Fruit fly (Drosophila melanogaster) whole organism, embryonic: ENCODE measurements around the gene CG9717.

Experiments
- ATbp ChIP-seq: fragments of 200-800 bp; sonication (Bioruptor generic); optimal IDR thresholded peaks from 2 replicates; lab custom pipeline; 2017; ENCODE audit warnings: missing biosample characterization, mild to moderate bottlenecking, missing genetic modification characterization, missing genetic modification reagents
- Asciz ChIP-seq: fragments of 200-800 bp; sonication (Bioruptor generic); optimal IDR thresholded peaks from 2 replicates; lab custom pipeline; 2017; ENCODE audit warnings: missing biosample characterization, mild to moderate bottlenecking, missing genetic modification characterization, missing genetic modification reagents
- CG11085 ChIP-seq: fragments of 200-800 bp; sonication (Bioruptor generic); IDR thresholded peaks from 2 replicates; pipeline ENCODE4 v1.3.6; 2022; ENCODE audit warnings: missing biosample characterization, missing genetic modification characterization
- CG11398 ChIP-seq: fragments of 200-800 bp; sonication (Bioruptor generic); optimal IDR thresholded peaks from 2 replicates; lab custom pipeline; 2016; ENCODE audit warnings: missing biosample characterization, missing genetic modification characterization
- CG11695 ChIP-seq: fragments of 200-800 bp; sonication (Bioruptor generic); IDR thresholded peaks from 3 replicates; pipeline ENCODE4 v1.3.6; 2022; ENCODE audit warnings: missing biosample characterization, missing genetic modification characterization
- CG13296 ChIP-seq: fragments of 200-800 bp; sonication (Bioruptor generic); optimal IDR thresholded peaks from 3 replicates; lab custom pipeline; 2018; ENCODE audit warnings: missing biosample characterization, mild to moderate bottlenecking, missing genetic modification characterization
- CG14965 ChIP-seq: fragments of 200-800 bp; sonication (Bioruptor generic); optimal IDR thresholded peaks from 2 replicates; lab custom pipeline; 2016; ENCODE audit warnings: missing biosample characterization, missing genetic modification characterization, borderline replicate concordance
- CG15269 ChIP-seq: fragments of 200-800 bp; sonication (Bioruptor generic); optimal IDR thresholded peaks from 2 replicates; lab custom pipeline; 2018; ENCODE audit warnings: missing biosample characterization, mild to moderate bottlenecking, missing genetic modification characterization, moderate library complexity
- CG16863 ChIP-seq: fragments of 200-800 bp; sonication (Bioruptor generic); optimal IDR thresholded peaks from 3 replicates; lab custom pipeline; 2016; ENCODE audit warnings: missing biosample characterization, missing genetic modification characterization
- CG17385 ChIP-seq: fragments of 200-800 bp; sonication (Bioruptor generic); optimal IDR thresholded peaks from 3 replicates; lab custom pipeline; 2018; ENCODE audit warnings: missing biosample characterization, mild to moderate bottlenecking, missing genetic modification characterization
- CG17829 ChIP-seq: fragments of 200-800 bp; optimal IDR thresholded peaks from 2 replicates; lab custom pipeline; 2019; ENCODE audit warnings: missing biosample characterization, mild to moderate bottlenecking, missing genetic modification characterization, moderate library complexity
- CG18476 ChIP-seq: fragments of 200-800 bp; sonication (Bioruptor generic); optimal IDR thresholded peaks from 2 replicates; lab custom pipeline; 2016; ENCODE audit warnings: missing biosample characterization, mild to moderate bottlenecking, missing genetic modification characterization
- CG30403 ChIP-seq: fragments of 200-800 bp; sonication (Bioruptor generic); optimal IDR thresholded peaks from 3 replicates; lab custom pipeline; 2016; ENCODE audit warnings: missing biosample characterization, missing genetic modification characterization
- CG32532 ChIP-seq: fragments of 200-800 bp; sonication (Bioruptor generic); IDR thresholded peaks from 2 replicates; pipeline ENCODE4 v1.3.6; 2022; ENCODE audit warnings: missing biosample characterization, missing genetic modification characterization
- CG42726 ChIP-seq: fragments of 200-800 bp; sonication (Bioruptor generic); IDR thresholded peaks from 2 replicates; pipeline ENCODE4 v1.3.6; 2022; ENCODE audit warnings: missing biosample characterization, missing genetic modification characterization; ENCODE audit not compliant: partially characterized antibody
- CG4328 ChIP-seq: fragments of 200-800 bp; sonication (Bioruptor generic); optimal IDR thresholded peaks from 3 replicates; lab custom pipeline; 2017; ENCODE audit warnings: missing biosample characterization, missing genetic modification reagents, missing genetic modification characterization
- CG4424 ChIP-seq: fragments of 200-800 bp; sonication (Bioruptor generic); optimal IDR thresholded peaks from 3 replicates; lab custom pipeline; 2016; ENCODE audit warnings: missing biosample characterization, missing genetic modification characterization
- CG6813 ChIP-seq: fragments of 200-800 bp; sonication (Bioruptor generic); optimal IDR thresholded peaks from 2 replicates; lab custom pipeline; 2017; ENCODE audit warnings: missing biosample characterization, missing genetic modification characterization, mild to moderate bottlenecking, moderate library complexity, missing genetic modification reagents
- CG7928 ChIP-seq: fragments of 200-800 bp; sonication (Bioruptor generic); optimal IDR thresholded peaks from 2 replicates; lab custom pipeline; 2017; ENCODE audit warnings: missing biosample characterization, mild to moderate bottlenecking, missing genetic modification characterization
- CG8388 ChIP-seq: fragments of 200-800 bp; sonication (Bioruptor generic); optimal IDR thresholded peaks from 2 replicates; lab custom pipeline; 2019; ENCODE audit warnings: missing biosample characterization, mild to moderate bottlenecking, missing genetic modification characterization, moderate library complexity
- CG9876 ChIP-seq: fragments of 200-800 bp; sonication (Bioruptor generic); optimal IDR thresholded peaks from 2 replicates; lab custom pipeline; 2016; ENCODE audit warnings: missing biosample characterization, missing genetic modification characterization
- CkIIα-i1 ChIP-seq: fragments of 200-800 bp; sonication (Bioruptor generic); IDR thresholded peaks from 2 replicates; pipeline ENCODE4 v1.3.6; 2022; ENCODE audit warnings: missing biosample characterization, missing genetic modification characterization
- Dbx ChIP-seq: fragments of 200-800 bp; sonication (Bioruptor generic); IDR thresholded peaks from 3 replicates; pipeline ENCODE4 v1.3.6; 2022; ENCODE audit warnings: missing biosample characterization, missing genetic modification characterization
- Doc2 ChIP-seq: fragments of 200-800 bp; sonication (Bioruptor generic); IDR thresholded peaks from 2 replicates; pipeline ENCODE4 v1.3.6; 2022; ENCODE audit warnings: missing biosample characterization, missing genetic modification characterization
- Doc3 ChIP-seq: fragments of 200-800 bp; sonication (Bioruptor generic); IDR thresholded peaks from 3 replicates; pipeline ENCODE4 v1.3.6; 2022; ENCODE audit warnings: missing biosample characterization, missing genetic modification characterization; ENCODE audit not compliant: partially characterized antibody
- Elba2 ChIP-seq: fragments of 200-800 bp; sonication (Bioruptor generic); optimal IDR thresholded peaks from 3 replicates; lab custom pipeline; 2016; ENCODE audit warnings: missing biosample characterization, missing genetic modification characterization
- Ets97D ChIP-seq: fragments of 200-800 bp; sonication (Bioruptor generic); optimal IDR thresholded peaks from 3 replicates; lab custom pipeline; 2016; ENCODE audit warnings: missing biosample characterization, missing genetic modification characterization
- Jarid2 ChIP-seq: fragments of 200-800 bp; sonication (Bioruptor generic); optimal IDR thresholded peaks from 3 replicates; lab custom pipeline; 2017; ENCODE audit warnings: mild to moderate bottlenecking, missing biosample characterization, missing genetic modification reagents, missing genetic modification characterization
- Nf-YA ChIP-seq: fragments of 200-800 bp; sonication (Bioruptor generic); IDR thresholded peaks from 2 replicates; pipeline ENCODE4 v1.3.6; 2022; ENCODE audit warnings: missing biosample characterization, missing genetic modification characterization
- Opbp ChIP-seq: fragments of 200-800 bp; sonication (Bioruptor generic); IDR thresholded peaks from 3 replicates; pipeline ENCODE4 v1.3.6; 2022; ENCODE audit warnings: missing biosample characterization, missing genetic modification characterization; ENCODE audit not compliant: partially characterized antibody
- Taf1 ChIP-seq: fragments of 200-800 bp; sonication (Bioruptor generic); IDR thresholded peaks from 2 replicates; pipeline ENCODE4 v1.3.6; 2022; ENCODE audit warnings: missing biosample characterization, missing genetic modification characterization
- Xbp1 ChIP-seq: fragments of 200-800 bp; sonication (Bioruptor generic); optimal IDR thresholded peaks from 3 replicates; lab custom pipeline; 2016; ENCODE audit warnings: missing biosample characterization, mild to moderate bottlenecking, missing genetic modification characterization
- amos ChIP-seq: fragments of 200-800 bp; sonication (Bioruptor generic); IDR thresholded peaks from 2 replicates; pipeline ENCODE4 v1.3.6; 2022; ENCODE audit warnings: missing biosample characterization, missing genetic modification characterization; ENCODE audit not compliant: partially characterized antibody
- ase ChIP-seq: fragments of 200-800 bp; sonication (Bioruptor generic); IDR thresholded peaks from 3 replicates; pipeline ENCODE4 v1.3.6; 2022; ENCODE audit warnings: missing biosample characterization, missing genetic modification characterization
- bab2 ChIP-seq: fragments of 200-800 bp; sonication (Bioruptor generic); optimal IDR thresholded peaks from 2 replicates; lab custom pipeline; 2016; ENCODE audit warnings: missing biosample characterization, missing genetic modification characterization
- da ChIP-seq: fragments of 200-800 bp; sonication (Bioruptor generic); optimal IDR thresholded peaks from 2 replicates; lab custom pipeline; 2016; ENCODE audit warnings: missing biosample characterization, missing genetic modification characterization
- dan ChIP-seq: fragments of 200-800 bp; sonication (Bioruptor generic); IDR thresholded peaks from 2 replicates; pipeline ENCODE4 v1.3.6; 2022; ENCODE audit warnings: missing biosample characterization, missing genetic modification characterization
- dmrt11E ChIP-seq: fragments of 200-800 bp; sonication (Bioruptor generic); optimal IDR thresholded peaks from 3 replicates; lab custom pipeline; 2018; ENCODE audit warnings: missing biosample characterization, mild to moderate bottlenecking, missing genetic modification characterization, moderate library complexity
- en ChIP-seq: fragments of 200-800 bp; sonication (Bioruptor generic); optimal IDR thresholded peaks from 2 replicates; lab custom pipeline; 2016; ENCODE audit warnings: missing biosample characterization, missing genetic modification characterization
- eyg ChIP-seq: fragments of 200-800 bp; sonication (Bioruptor generic); optimal IDR thresholded peaks from 3 replicates; lab custom pipeline; 2016; ENCODE audit warnings: missing biosample characterization, missing genetic modification characterization
- fd96Cb ChIP-seq: fragments of 200-800 bp; sonication (Bioruptor generic); optimal IDR thresholded peaks from 2 replicates; lab custom pipeline; 2018; ENCODE audit warnings: missing biosample characterization, mild to moderate bottlenecking, missing genetic modification characterization, moderate library complexity
- jigr1 ChIP-seq: fragments of 200-800 bp; sonication (Bioruptor generic); IDR thresholded peaks from 3 replicates; pipeline ENCODE4 v1.3.6; 2022; ENCODE audit warnings: missing biosample characterization, missing genetic modification characterization
- jing ChIP-seq: fragments of 200-800 bp; sonication (Bioruptor generic); optimal IDR thresholded peaks from 2 replicates; lab custom pipeline; 2018; ENCODE audit warnings: missing biosample characterization, mild to moderate bottlenecking, missing genetic modification characterization
- kay ChIP-seq: fragments of 200-800 bp; sonication (Bioruptor generic); optimal IDR thresholded peaks from 2 replicates; lab custom pipeline; 2016; ENCODE audit warnings: missing biosample characterization, missing genetic modification characterization
- nom ChIP-seq: fragments of 200-800 bp; sonication (Bioruptor generic); optimal IDR thresholded peaks from 2 replicates; lab custom pipeline; 2017; ENCODE audit warnings: missing biosample characterization, missing genetic modification characterization, mild to moderate bottlenecking, moderate library complexity, missing genetic modification reagents
- pzg ChIP-seq: fragments of 200-800 bp; sonication (Bioruptor generic); optimal IDR thresholded peaks from 3 replicates; lab custom pipeline; 2018; ENCODE audit warnings: missing biosample characterization, mild to moderate bottlenecking, missing genetic modification characterization, moderate library complexity
- so ChIP-seq: fragments of 200-800 bp; sonication (Bioruptor generic); IDR thresholded peaks from 3 replicates; pipeline ENCODE4 v1.3.6; 2022; ENCODE audit warnings: missing biosample characterization, missing genetic modification characterization
- ssp ChIP-seq: fragments of 200-800 bp; sonication (Bioruptor generic); IDR thresholded peaks from 2 replicates; pipeline ENCODE4 v1.3.6; 2022; ENCODE audit warnings: missing biosample characterization, missing genetic modification characterization
- wdn ChIP-seq: fragments of 200-800 bp; sonication (Bioruptor generic); IDR thresholded peaks from 2 replicates; pipeline ENCODE4 v1.3.6; 2022; ENCODE audit warnings: missing biosample characterization, missing genetic modification characterization
- yki ChIP-seq: fragments of >200 bp; optimal IDR thresholded peaks from 3 replicates; lab custom pipeline; 2018

The CG9717 gene

DNA sequence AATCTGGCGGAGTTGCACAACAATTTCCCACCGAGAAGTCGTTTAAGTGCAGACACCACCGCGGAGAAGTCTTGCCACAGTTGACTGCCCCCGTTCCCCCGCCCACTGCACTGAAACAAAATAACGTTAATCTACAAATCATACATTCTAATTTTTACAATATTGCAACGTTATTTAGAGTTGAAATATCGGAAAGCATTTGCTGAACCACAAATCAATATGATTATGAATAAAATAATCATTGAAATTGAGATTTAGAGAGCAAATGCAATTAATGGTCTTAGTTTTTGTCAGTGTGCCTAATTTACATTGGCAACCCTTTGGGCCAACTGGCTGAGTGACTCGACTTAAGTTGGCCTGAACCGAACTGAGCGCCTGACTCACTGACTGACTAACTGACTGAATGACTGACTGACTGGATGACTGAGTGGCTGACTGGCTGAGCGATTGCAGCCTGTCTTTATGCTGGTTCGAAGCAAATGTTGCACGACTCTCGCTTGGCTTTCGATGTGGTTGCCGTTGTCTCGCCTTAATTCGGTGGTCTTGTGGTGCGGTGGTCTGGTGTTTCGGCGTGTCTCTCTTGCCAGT, 16.5 kb downstream of the CG9717 start (continued):
- peak; percentile 41 for TF ChIP-seq nom (GFP tag; lab: Kevin White, UChicago)
- TF ChIP-seq Jarid2 (GFP tag; lab: Kevin White, UChicago), result no peak
- no peak for TF ChIP-seq CG14965 (GFP tag; lab: Kevin White, UChicago)
- TF ChIP-seq dan (GFP tag; lab: Robert Waterston, UW), result 0 out of 2 replicates have a peak, but pooled peaks have one; percentile 31
- no peak for TF ChIP-seq Taf1 (GFP tag; lab: Robert Waterston, UW)
- TF ChIP-seq CG8388 (GFP tag; lab: Kevin White, UChicago), result peak; percentile 86
- TF ChIP-seq CG7928 (GFP tag; lab: Kevin White, UChicago), result no peak
- TF ChIP-seq Nf-YA, result peak; percentile 73
- TF ChIP-seq Opbp, result no peak
- TF ChIP-seq CG16863, result peak; percentile 70
- TF ChIP-seq ssp (GFP tag; lab: Robert Waterston, UW), result peak; percentile 61; the same call in 1 of the 2 replicates
- TF ChIP-seq CG9876, result no peak
- TF ChIP-seq so (GFP tag; lab: Robert Waterston, UW), result peak; percentile 83; the same call in 2 of the 3 replicates
- peak; percentile 66 for TF ChIP-seq en (GFP tag; lab: Kevin White, UChicago)
- peak; percentile 64; the same call in 1 of the 2 replicates for TF ChIP-seq CG32532 (GFP tag; lab: Robert Waterston, UW)
- peak; percentile 78 for TF ChIP-seq CG11695
- TF ChIP-seq CkIIα-i1, result no peak
- TF ChIP-seq Dbx (GFP tag; lab: Robert Waterston, UW), result 0 out of 3 replicates have a peak, but pooled peaks have one; percentile 19
- peak; percentile 85 for TF ChIP-seq fd96Cb (tag; lab: Kevin White, UChicago)
- TF ChIP-seq jing (GFP tag; lab: Kevin White, UChicago), result peak; percentile 71
- peak; percentile 76 for TF ChIP-seq CG17385 (GFP tag; lab: Kevin White, UChicago)
- no peak for TF ChIP-seq da (GFP tag; lab: Kevin White, UChicago)
- no peak for TF ChIP-seq Elba2
- peak; percentile 45 for TF ChIP-seq kay (GFP tag; lab: Kevin White, UChicago)
- no peak for TF ChIP-seq CG42726
- TF ChIP-seq wdn (GFP tag; lab: Robert Waterston, UW), result 0 out of 2 replicates have a peak, but pooled peaks have one; percentile 13
- TF ChIP-seq CG6813 (GFP tag; lab: Kevin White, UChicago), result peak; percentile 51
- peak; percentile 82 for TF ChIP-seq Xbp1
- TF ChIP-seq eyg (GFP tag; lab: Kevin White, UChicago), result peak; percentile 13
- 0 out of 3 replicates have a peak, but pooled peaks have one; percentile 35 for TF ChIP-seq jigr1 (GFP tag; lab: Robert Waterston, UW)
- TF ChIP-seq CG4424, result peak; percentile 84
- TF ChIP-seq ase (GFP tag; lab: Robert Waterston, UW), result peak; percentile 81
- no peak for TF ChIP-seq Ets97D
- TF ChIP-seq Asciz, result peak; percentile 78
- TF ChIP-seq CG13296, result peak; percentile 57
- TF ChIP-seq bab2 (GFP tag; lab: Kevin White, UChicago), result peak; percentile 57
- TF ChIP-seq CG4328, result no peak
- peak; percentile 87 for TF ChIP-seq CG17829 (tag; lab: Kevin White, UChicago)
- TF ChIP-seq CG15269 (tag; lab: Kevin White, UChicago), result peak; percentile 86
- TF ChIP-seq CG11398, result peak; percentile 62
- no peak for TF ChIP-seq pzg (GFP tag; lab: Kevin White, UChicago)
- no peak for TF ChIP-seq amos (GFP tag; lab: Robert Waterston, UW)
- peak; percentile 56 for TF ChIP-seq CG18476 (GFP tag; lab: Kevin White, UChicago)
- TF ChIP-seq Doc2, result no peak
- TF ChIP-seq CG11085 (GFP tag; lab: Robert Waterston, UW), result no peak
- TF ChIP-seq Doc3 (GFP tag; lab: Robert Waterston, UW), result no peak
- TF ChIP-seq dmrt11E, result peak; percentile 81
- TF ChIP-seq yki, result no peak
- TF ChIP-seq CG30403 (GFP tag; lab: Kevin White, UChicago), result peak; percentile 79
- peak; percentile 85 for TF ChIP-seq ATbp (GFP tag; lab: Kevin White, UChicago)
